Fruit fly (Drosophila melanogaster) whole organism, embryonic: Measurements from ENCODE around the gene CG12241.

ENCODE experiments used
- Asciz ChIP-seq: fragments of 200-800 bp; sonication (Bioruptor generic); optimal IDR thresholded peaks from 2 replicates; lab custom pipeline; 2017; ENCODE audit warnings: missing biosample characterization, mild to moderate bottlenecking, missing genetic modification characterization, missing genetic modification reagents
- Atf-2 ChIP-seq: fragments of 200-800 bp; sonication (Bioruptor generic); optimal IDR thresholded peaks from 2 replicates; lab custom pipeline; 2016; ENCODE audit warnings: missing biosample characterization, missing genetic modification characterization
- B-H1 ChIP-seq: fragments of 200-800 bp; sonication (Bioruptor generic); IDR thresholded peaks from 3 replicates; pipeline ENCODE4 v1.3.6; 2022; ENCODE audit warnings: missing biosample characterization, missing genetic modification characterization
- CG10565 ChIP-seq: fragments of 200-800 bp; sonication (Bioruptor generic); optimal IDR thresholded peaks from 3 replicates; lab custom pipeline; 2016; ENCODE audit warnings: missing biosample characterization, mild to moderate bottlenecking, missing genetic modification characterization
- CG11456 ChIP-seq: fragments of 200-800 bp; sonication (Bioruptor generic); IDR thresholded peaks from 3 replicates; pipeline ENCODE4 v1.3.6; 2022; ENCODE audit warnings: missing biosample characterization, missing genetic modification characterization
- CG1529 ChIP-seq: fragments of 200-800 bp; sonication (Bioruptor generic); optimal IDR thresholded peaks from 3 replicates; lab custom pipeline; 2018; ENCODE audit warnings: missing biosample characterization, missing genetic modification characterization
- CG15514 ChIP-seq: fragments of 200-800 bp; sonication (Bioruptor generic); optimal IDR thresholded peaks from 3 replicates; lab custom pipeline; 2017; ENCODE audit warnings: missing biosample characterization, missing genetic modification characterization, mild to moderate bottlenecking, moderate library complexity, missing genetic modification reagents
- CG17186 ChIP-seq: fragments of 200-800 bp; sonication (Bioruptor generic); optimal IDR thresholded peaks from 3 replicates; lab custom pipeline; 2017; ENCODE audit warnings: missing biosample characterization, missing genetic modification reagents, missing genetic modification characterization
- CG17361 ChIP-seq: fragments of 200-800 bp; sonication (Bioruptor generic); IDR thresholded peaks from 3 replicates; pipeline ENCODE4 v1.3.6; 2022; ENCODE audit warnings: missing biosample characterization, missing genetic modification characterization
- CG17802 ChIP-seq: fragments of 200-800 bp; sonication (Bioruptor generic); optimal IDR thresholded peaks from 2 replicates; lab custom pipeline; 2018; ENCODE audit warnings: missing biosample characterization, mild to moderate bottlenecking, missing genetic modification characterization, moderate library complexity
- CG18011 ChIP-seq: fragments of 200-800 bp; sonication (Bioruptor generic); optimal IDR thresholded peaks from 2 replicates; lab custom pipeline; 2017; ENCODE audit warnings: missing biosample characterization, missing genetic modification characterization, mild to moderate bottlenecking, moderate library complexity, missing genotype
- CG2889 ChIP-seq: fragments of 200-800 bp; sonication (Bioruptor generic); IDR thresholded peaks from 3 replicates; pipeline ENCODE4 v1.3.6; 2022; ENCODE audit warnings: missing biosample characterization, missing genetic modification characterization
- CG31388 ChIP-seq: fragments of 200-800 bp; sonication (Bioruptor generic); optimal IDR thresholded peaks from 2 replicates; lab custom pipeline; 2016; ENCODE audit warnings: missing biosample characterization, missing genetic modification characterization
- CG32772 ChIP-seq: fragments of 200-800 bp; sonication (Bioruptor generic); IDR thresholded peaks from 2 replicates; pipeline ENCODE4 v1.3.6; 2022; ENCODE audit warnings: missing biosample characterization, missing genetic modification characterization
- CG33557 ChIP-seq: fragments of 200-800 bp; sonication (Bioruptor generic); optimal IDR thresholded peaks from 2 replicates; lab custom pipeline; 2019; ENCODE audit warnings: missing biosample characterization, mild to moderate bottlenecking, missing genetic modification characterization, moderate library complexity
- CG4404 ChIP-seq: fragments of 200-800 bp; sonication (Bioruptor generic); IDR thresholded peaks from 2 replicates; pipeline ENCODE4 v1.3.6; 2022; ENCODE audit warnings: missing biosample characterization, missing genetic modification characterization
- CG7357 ChIP-seq: fragments of 200-800 bp; sonication (Bioruptor generic); IDR thresholded peaks from 3 replicates; pipeline ENCODE4 v1.3.6; 2022; ENCODE audit warnings: missing biosample characterization, missing genetic modification characterization
- CG8089 ChIP-seq: fragments of 200-800 bp; sonication (Bioruptor generic); optimal IDR thresholded peaks from 3 replicates; lab custom pipeline; 2016; ENCODE audit warnings: missing biosample characterization, missing genetic modification characterization
- CG8478 ChIP-seq: fragments of >200 bp; optimal IDR thresholded peaks from 2 replicates; lab custom pipeline; 2018
- CG9609 ChIP-seq: fragments of 200-800 bp; sonication (Bioruptor generic); optimal IDR thresholded peaks from 3 replicates; lab custom pipeline; 2016; ENCODE audit warnings: missing biosample characterization, missing genetic modification characterization
- CG9727 ChIP-seq: fragments of 200-800 bp; sonication (Bioruptor generic); optimal IDR thresholded peaks from 3 replicates; lab custom pipeline; 2017; ENCODE audit warnings: missing biosample characterization, mild to moderate bottlenecking, missing genetic modification characterization
- CHES-1-like ChIP-seq: fragments of 200-800 bp; sonication (Bioruptor generic); optimal IDR thresholded peaks from 2 replicates; lab custom pipeline; 2016; ENCODE audit warnings: missing biosample characterization, missing genetic modification characterization
- Dip3 ChIP-seq: fragments of 200-800 bp; sonication (Bioruptor generic); optimal IDR thresholded peaks from 3 replicates; lab custom pipeline; 2016; ENCODE audit warnings: missing biosample characterization, missing genetic modification characterization
- Dp ChIP-seq: fragments of 200-800 bp; sonication (Bioruptor generic); optimal IDR thresholded peaks from 2 replicates; lab custom pipeline; 2018; ENCODE audit warnings: missing biosample characterization, mild to moderate bottlenecking, missing genetic modification characterization, moderate library complexity
- H15 ChIP-seq: fragments of 200-800 bp; sonication (Bioruptor generic); IDR thresholded peaks from 3 replicates; pipeline ENCODE4 v1.3.6; 2022; ENCODE audit warnings: missing biosample characterization, missing genetic modification characterization
- HmgD ChIP-seq: fragments of 200-800 bp; sonication (Bioruptor generic); optimal IDR thresholded peaks from 3 replicates; lab custom pipeline; 2016; ENCODE audit warnings: missing biosample characterization, missing genetic modification characterization
- Kr ChIP-seq: fragments of 200-800 bp; sonication (Bioruptor generic); optimal IDR thresholded peaks from 2 replicates; lab custom pipeline; 2017; ENCODE audit warnings: missing biosample characterization, mild to moderate bottlenecking, missing genetic modification characterization
- Oli ChIP-seq: fragments of 200-800 bp; sonication (Bioruptor generic); optimal IDR thresholded peaks from 2 replicates; lab custom pipeline; 2018; ENCODE audit warnings: missing biosample characterization, mild to moderate bottlenecking, missing genetic modification characterization, moderate library complexity
- PHDP ChIP-seq: fragments of 200-800 bp; sonication (Bioruptor generic); optimal IDR thresholded peaks from 3 replicates; lab custom pipeline; 2018; ENCODE audit warnings: missing biosample characterization, mild to moderate bottlenecking, missing genetic modification characterization, moderate library complexity
- Rx ChIP-seq: fragments of 200-800 bp; sonication (Bioruptor generic); IDR thresholded peaks from 2 replicates; pipeline ENCODE4 v1.3.6; 2022; ENCODE audit warnings: missing biosample characterization, missing genetic modification characterization
- Vsx1 ChIP-seq: fragments of 200-800 bp; sonication (Bioruptor generic); optimal IDR thresholded peaks from 2 replicates; lab custom pipeline; 2017; ENCODE audit warnings: missing biosample characterization, mild to moderate bottlenecking, missing genetic modification characterization, missing genetic modification reagents
- al ChIP-seq: fragments of 200-800 bp; sonication (Bioruptor generic); IDR thresholded peaks from 2 replicates; pipeline ENCODE4 v1.3.6; 2022; ENCODE audit warnings: missing biosample characterization, missing genetic modification characterization
- amos ChIP-seq: fragments of 200-800 bp; sonication (Bioruptor generic); IDR thresholded peaks from 2 replicates; pipeline ENCODE4 v1.3.6; 2022; ENCODE audit warnings: missing biosample characterization, missing genetic modification characterization; ENCODE audit not compliant: partially characterized antibody
- aop ChIP-seq: fragments of 200-800 bp; sonication (Bioruptor generic); IDR thresholded peaks from 2 replicates; pipeline ENCODE4 v1.3.6; 2022; ENCODE audit warnings: missing biosample characterization, missing genetic modification characterization
- chm ChIP-seq: fragments of 200-800 bp; sonication (Bioruptor generic); IDR thresholded peaks from 2 replicates; pipeline ENCODE4 v1.3.6; 2022; ENCODE audit warnings: missing biosample characterization, missing genetic modification characterization
- cwo ChIP-seq: fragments of 200-800 bp; sonication (Bioruptor generic); optimal IDR thresholded peaks from 3 replicates; lab custom pipeline; 2017; ENCODE audit warnings: missing biosample characterization, missing genetic modification characterization, mild to moderate bottlenecking, moderate library complexity, missing genetic modification reagents
- dpn ChIP-seq, 2 experiments: fragments of 200-800 bp; sonication (Bioruptor generic); optimal IDR thresholded peaks; 3 replicates each; lab custom pipeline; 2016; ENCODE audit warnings: missing biosample characterization in 2 of 2, missing genetic modification characterization in 2 of 2
- ftz-f1 ChIP-seq: fragments of 200-800 bp; sonication (Bioruptor generic); optimal IDR thresholded peaks from 2 replicates; lab custom pipeline; 2016; ENCODE audit warnings: missing biosample characterization, missing genetic modification characterization
- grau ChIP-seq: fragments of 200-800 bp; optimal IDR thresholded peaks from 3 replicates; lab custom pipeline; 2019; ENCODE audit warnings: missing biosample characterization, mild to moderate bottlenecking, missing genetic modification characterization, moderate library complexity
- mld ChIP-seq: fragments of 200-800 bp; sonication (Bioruptor generic); IDR thresholded peaks from 3 replicates; pipeline ENCODE4 v1.3.6; 2022; ENCODE audit warnings: missing biosample characterization, missing genetic modification characterization; ENCODE audit not compliant: partially characterized antibody
- onecut ChIP-seq: fragments of 200-800 bp; sonication (Bioruptor generic); IDR thresholded peaks from 2 replicates; pipeline ENCODE4 v1.3.6; 2022; ENCODE audit warnings: missing biosample characterization, missing genetic modification characterization
- pfk ChIP-seq: fragments of 200-800 bp; sonication (Bioruptor generic); optimal IDR thresholded peaks from 2 replicates; lab custom pipeline; 2018; ENCODE audit warnings: missing biosample characterization, mild to moderate bottlenecking, missing genetic modification characterization, moderate library complexity
- psq ChIP-seq: fragments of 200-800 bp; sonication (Bioruptor generic); optimal IDR thresholded peaks from 2 replicates; lab custom pipeline; 2017; ENCODE audit warnings: missing biosample characterization, missing genetic modification characterization
- pzg ChIP-seq: fragments of 200-800 bp; sonication (Bioruptor generic); optimal IDR thresholded peaks from 3 replicates; lab custom pipeline; 2018; ENCODE audit warnings: missing biosample characterization, mild to moderate bottlenecking, missing genetic modification characterization, moderate library complexity
- schlank ChIP-seq: fragments of 200-800 bp; sonication (Bioruptor generic); optimal IDR thresholded peaks from 2 replicates; lab custom pipeline; 2018; ENCODE audit warnings: missing biosample characterization, mild to moderate bottlenecking, missing genetic modification characterization
- slbo ChIP-seq: fragments of 200-800 bp; sonication (Bioruptor generic); IDR thresholded peaks from 2 replicates; pipeline ENCODE4 v1.3.6; 2022; ENCODE audit warnings: missing biosample characterization, missing genetic modification characterization
- slp2 ChIP-seq: fragments of 200-800 bp; sonication (Bioruptor generic); optimal IDR thresholded peaks from 2 replicates; lab custom pipeline; 2016; ENCODE audit warnings: missing biosample characterization, missing genetic modification characterization
- wdn ChIP-seq: fragments of 200-800 bp; sonication (Bioruptor generic); IDR thresholded peaks from 2 replicates; pipeline ENCODE4 v1.3.6; 2022; ENCODE audit warnings: missing biosample characterization, missing genetic modification characterization
- zen ChIP-seq: fragments of 200-800 bp; sonication (Bioruptor generic); optimal IDR thresholded peaks from 3 replicates; lab custom pipeline; 2018; ENCODE audit warnings: missing biosample characterization, mild to moderate bottlenecking, missing genetic modification characterization, moderate library complexity
- zf30C ChIP-seq: fragments of 200-800 bp; sonication (Bioruptor generic); optimal IDR thresholded peaks from 3 replicates; lab custom pipeline; 2018; ENCODE audit warnings: missing biosample characterization, mild to moderate bottlenecking, missing genetic modification characterization
- zfh2 ChIP-seq: fragments of 200-800 bp; sonication (Bioruptor generic); optimal IDR thresholded peaks from 2 replicates; lab custom pipeline; 2016; ENCODE audit warnings: missing biosample characterization, missing genetic modification characterization

CG12241 gene

DNA sequence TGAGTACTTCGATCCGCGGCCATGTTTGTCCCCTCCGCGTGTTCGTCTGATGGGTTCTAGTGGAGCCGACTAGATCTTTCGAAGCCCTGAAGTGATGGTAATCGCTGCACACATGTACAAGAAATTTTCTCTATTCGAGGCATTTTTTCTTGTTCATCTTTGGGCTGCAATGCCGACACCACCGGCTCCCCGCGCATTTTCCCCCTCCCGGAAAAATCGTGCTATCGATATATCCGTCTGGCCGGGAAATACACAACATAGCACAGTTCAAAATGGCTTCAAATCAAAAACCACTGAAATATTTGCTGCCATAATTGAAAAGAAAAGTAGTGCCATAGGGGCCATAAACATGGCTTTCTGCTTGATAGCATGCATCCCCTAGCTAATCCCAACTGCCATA lies 44.9 kb downstream of the CG12241 start (continued):
- TF ChIP-seq Dp: peak; percentile 29
- no peak for TF ChIP-seq CG2889 (GFP tag; lab: Robert Waterston, UW)
- TF ChIP-seq aop (GFP tag; lab: Robert Waterston, UW): no peak
- TF ChIP-seq CG17802: no peak
- no peak for TF ChIP-seq Atf-2
- TF ChIP-seq pfk (GFP tag; lab: Kevin White, UChicago): no peak
- no peak for TF ChIP-seq CG18011 (GFP tag; lab: Kevin White, UChicago)
- no peak for TF ChIP-seq CG31388 (GFP tag; lab: Kevin White, UChicago)
- no peak for TF ChIP-seq Vsx1
- TF ChIP-seq CG9609 (GFP tag; lab: Kevin White, UChicago): no peak
- no peak for TF ChIP-seq CG32772 (GFP tag; lab: Robert Waterston, UW)
- peak; percentile 33; the same call in 1 of the 2 replicates for TF ChIP-seq amos (GFP tag; lab: Robert Waterston, UW)
- no peak for TF ChIP-seq CHES-1-like (GFP tag; lab: Kevin White, UChicago)
- TF ChIP-seq CG7357: no peak
- TF ChIP-seq Asciz (GFP tag; lab: Kevin White, UChicago): no peak
- TF ChIP-seq zfh2 (GFP tag; lab: Kevin White, UChicago): no peak
- TF ChIP-seq CG15514 (GFP tag; lab: Kevin White, UChicago): no peak

- TF ChIP-seq slbo: no peak
- TF ChIP-seq CG17186 (GFP tag; lab: Kevin White, UChicago): peak; percentile 15
- TF ChIP-seq CG11456 (GFP tag; lab: Robert Waterston, UW): no peak
- peak; percentile 44 for TF ChIP-seq grau
- TF ChIP-seq pzg (GFP tag; lab: Kevin White, UChicago): peak; percentile 87
- no peak for TF ChIP-seq Rx
- TF ChIP-seq CG9727: no peak
- TF ChIP-seq dpn (GFP tag; optimal IDR thresholded peaks at IDR 0.05; lab: Kevin White, UChicago): peak in 1 of 2 experiments; percentile 32
- TF ChIP-seq CG10565 (GFP tag; lab: Kevin White, UChicago): no peak
- TF ChIP-seq CG33557 (GFP tag; lab: Kevin White, UChicago): peak; percentile 25
- no peak for TF ChIP-seq zf30C (GFP tag; lab: Kevin White, UChicago)
- TF ChIP-seq wdn (GFP tag; lab: Robert Waterston, UW): no peak
- no peak for TF ChIP-seq CG8478 (lab: Kevin White, UChicago)
- no peak for TF ChIP-seq Oli (tag; lab: Kevin White, UChicago)
- no peak for TF ChIP-seq Kr (GFP tag; lab: Kevin White, UChicago)
- TF ChIP-seq Dip3 (GFP tag; lab: Kevin White, UChicago): no peak
- no peak for TF ChIP-seq mld (GFP tag; lab: Robert Waterston, UW)
- no peak for TF ChIP-seq HmgD (GFP tag; lab: Kevin White, UChicago)
- peak; percentile 41 for TF ChIP-seq zen (tag; lab: Kevin White, UChicago)
- TF ChIP-seq onecut (GFP tag; lab: Robert Waterston, UW): peak; percentile 39; the same call in 1 of the 2 replicates
- TF ChIP-seq CHES-1-like (GFP tag; lab: Kevin White, UChicago): peak; percentile 17
- TF ChIP-seq cwo (GFP tag; lab: Kevin White, UChicago): no peak
- no peak for TF ChIP-seq slp2 (GFP tag; lab: Kevin White, UChicago)
- no peak for TF ChIP-seq al (GFP tag; lab: Robert Waterston, UW)
- TF ChIP-seq PHDP (tag; lab: Kevin White, UChicago): peak; percentile 14
- no peak for TF ChIP-seq B-H1 (GFP tag; lab: Robert Waterston, UW)
- TF ChIP-seq chm (GFP tag; lab: Robert Waterston, UW): no peak
- TF ChIP-seq CG8089 (GFP tag; lab: Kevin White, UChicago): no peak
- no peak for TF ChIP-seq H15 (GFP tag; lab: Robert Waterston, UW)
- no peak for TF ChIP-seq psq (GFP tag; lab: Kevin White, UChicago)
- TF ChIP-seq CG4404 (GFP tag; lab: Robert Waterston, UW): no peak
- peak; percentile 36 for TF ChIP-seq ftz-f1
- no peak for TF ChIP-seq schlank
- TF ChIP-seq CG1529 (GFP tag; lab: Kevin White, UChicago): no peak
- TF ChIP-seq CG17361: no peak
Measured at dm6 chr3R:15265406-15266040, 46.5 kb downstream of the CG12241 start, which contains the start of gene ATPsynO. TSS of gene ATPsynO (plus strand) at chr3R:15265591.
